Fruit fly (Drosophila melanogaster) S2 (cell line): ENCODE data around the gene CG7536.

Experiments
- CG8478 ChIP-seq: fragments of >200 bp; optimal IDR thresholded peaks from 2 replicates; lab custom pipeline; 2018
- CTCF ChIP-seq, 2 experiments: fragments of >200 bp; optimal IDR thresholded peaks; 2 replicates each; lab custom pipeline; 2018

DNA sequence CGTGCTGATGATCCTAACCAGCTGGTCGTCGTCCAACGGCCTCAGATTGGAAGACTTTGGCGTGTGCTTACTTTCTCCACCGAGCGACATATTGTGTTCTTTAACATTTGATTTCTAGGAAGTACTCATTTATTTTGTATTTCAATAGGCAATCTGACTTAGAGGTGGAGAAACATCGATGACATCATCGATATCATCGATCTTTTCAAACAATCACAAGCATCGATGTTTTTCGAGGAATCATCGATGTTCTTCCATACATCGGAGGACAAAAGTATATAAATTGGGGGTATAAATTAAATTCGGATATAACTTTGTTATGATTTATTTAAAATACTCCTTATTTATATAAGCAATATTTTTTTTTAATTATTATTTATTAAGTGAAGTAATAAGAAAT, 2.0 kb upstream of the CG7536 start, which contains the start of gene Swt1:
- TF ChIP-seq CTCF (optimal IDR thresholded peaks at IDR 0.05; lab: Kevin White, UChicago) (no peak), CG8478 (no peak)
